Fruit fly (Drosophila melanogaster) whole organism, embryonic: Measurements from ENCODE around the gene PIG-Wb.

Experiments
- Ada2b ChIP-seq: fragments of 200-800 bp; sonication (Bioruptor generic); IDR thresholded peaks from 2 replicates; pipeline ENCODE4 v1.3.6; 2022; ENCODE audit warnings: missing biosample characterization, missing genetic modification characterization
- Antp ChIP-seq: fragments of 200-800 bp; sonication (Bioruptor generic); optimal IDR thresholded peaks from 3 replicates; lab custom pipeline; 2016; ENCODE audit warnings: missing biosample characterization, missing genetic modification characterization
- Atf6 ChIP-seq: fragments of 200-800 bp; sonication (Bioruptor generic); IDR thresholded peaks from 2 replicates; pipeline ENCODE4 v1.3.6; 2022; ENCODE audit warnings: missing biosample characterization, missing genetic modification characterization
- B-H2 ChIP-seq: fragments of 200-800 bp; sonication (Bioruptor generic); optimal IDR thresholded peaks from 2 replicates; lab custom pipeline; 2018; ENCODE audit warnings: missing biosample characterization, mild to moderate bottlenecking, missing genetic modification characterization
- CG12391 ChIP-seq: fragments of 200-800 bp; sonication (Bioruptor generic); optimal IDR thresholded peaks from 3 replicates; lab custom pipeline; 2018; ENCODE audit warnings: missing biosample characterization, mild to moderate bottlenecking, missing genetic modification characterization, moderate library complexity
- CG18599 ChIP-seq: fragments of 200-800 bp; sonication (Bioruptor generic); optimal IDR thresholded peaks from 3 replicates; lab custom pipeline; 2017; ENCODE audit warnings: missing biosample characterization, missing genetic modification characterization, mild to moderate bottlenecking, moderate library complexity, missing genetic modification reagents
- CG2120 ChIP-seq: fragments of 200-800 bp; sonication (Bioruptor generic); optimal IDR thresholded peaks from 3 replicates; lab custom pipeline; 2016; ENCODE audit warnings: missing biosample characterization, missing genetic modification characterization
- CG32772 ChIP-seq: fragments of 200-800 bp; sonication (Bioruptor generic); IDR thresholded peaks from 2 replicates; pipeline ENCODE4 v1.3.6; 2022; ENCODE audit warnings: missing biosample characterization, missing genetic modification characterization
- CG3726 ChIP-seq: fragments of 200-800 bp; sonication (Bioruptor generic); IDR thresholded peaks from 3 replicates; pipeline ENCODE4, ENCODE4 v1.3.6; 2022; ENCODE audit warnings: missing biosample characterization, missing genetic modification characterization
- CG3995 ChIP-seq: fragments of 200-800 bp; sonication (Bioruptor generic); optimal IDR thresholded peaks from 3 replicates; lab custom pipeline; 2016; ENCODE audit warnings: missing biosample characterization, missing genetic modification characterization
- CG6689 ChIP-seq: fragments of 200-800 bp; sonication (Bioruptor generic); IDR thresholded peaks from 2 replicates; pipeline ENCODE4 v1.3.6; 2022; ENCODE audit warnings: missing biosample characterization, missing genetic modification characterization
- CG8281 ChIP-seq: fragments of 200-800 bp; sonication (Bioruptor generic); optimal IDR thresholded peaks from 2 replicates; lab custom pipeline; 2018; ENCODE audit warnings: missing biosample characterization, mild to moderate bottlenecking, missing genetic modification characterization, moderate library complexity
- CG8290 ChIP-seq, 3 experiments: fragments of 200-800 bp; sonication (Bioruptor generic); optimal IDR thresholded peaks; 2 replicates each; lab custom pipeline; 2016 to 2019; ENCODE audit warnings: missing biosample characterization in 3 of 3, missing genetic modification characterization in 3 of 3, mild to moderate bottlenecking in 2 of 3, moderate library complexity in 1 of 3
- CG9932 ChIP-seq: fragments of 200-800 bp; sonication (Bioruptor generic); IDR thresholded peaks from 2 replicates; pipeline ENCODE4 v1.3.6; 2022; ENCODE audit warnings: missing biosample characterization, missing genetic modification characterization
- D19A ChIP-seq: fragments of 200-800 bp; optimal IDR thresholded peaks from 3 replicates; lab custom pipeline; 2019; ENCODE audit warnings: missing biosample characterization, mild to moderate bottlenecking, missing genetic modification characterization, moderate library complexity
- Dip2 ChIP-seq: fragments of 200-800 bp; sonication (Bioruptor generic); IDR thresholded peaks from 2 replicates; pipeline ENCODE4 v1.3.6; 2022; ENCODE audit warnings: missing biosample characterization, missing genetic modification characterization
- Dip3 ChIP-seq: fragments of 200-800 bp; sonication (Bioruptor generic); optimal IDR thresholded peaks from 3 replicates; lab custom pipeline; 2016; ENCODE audit warnings: missing biosample characterization, missing genetic modification characterization
- Ets97D ChIP-seq: fragments of 200-800 bp; sonication (Bioruptor generic); optimal IDR thresholded peaks from 3 replicates; lab custom pipeline; 2016; ENCODE audit warnings: missing biosample characterization, missing genetic modification characterization
- Hand ChIP-seq: fragments of 200-800 bp; sonication (Bioruptor generic); optimal IDR thresholded peaks from 2 replicates; lab custom pipeline; 2017; ENCODE audit warnings: mild to moderate bottlenecking, missing biosample characterization, missing genetic modification reagents, missing genetic modification characterization
- Hmr ChIP-seq: fragments of 200-800 bp; sonication (Bioruptor generic); optimal IDR thresholded peaks from 3 replicates; lab custom pipeline; 2017; ENCODE audit warnings: mild to moderate bottlenecking, missing biosample characterization, missing genetic modification reagents, missing genetic modification characterization
- Med ChIP-seq: fragments of 200-800 bp; sonication (Bioruptor generic); peaks from one replicate; lab custom pipeline; 2016; ENCODE audit warnings: missing biosample characterization, missing genetic modification characterization, mild to moderate bottlenecking, inconsistent platforms, moderate library complexity
- Meics ChIP-seq: fragments of 200-800 bp; sonication (Bioruptor generic); optimal IDR thresholded peaks from 2 replicates; lab custom pipeline; 2017; ENCODE audit warnings: missing biosample characterization, mild to moderate bottlenecking, missing genetic modification characterization
- NC2β ChIP-seq: fragments of 200-800 bp; sonication (Bioruptor generic); optimal IDR thresholded peaks from 2 replicates; lab custom pipeline; 2016; ENCODE audit warnings: missing biosample characterization, missing genetic modification characterization
- NK7.1 ChIP-seq: fragments of 200-800 bp; sonication (Bioruptor generic); optimal IDR thresholded peaks from 3 replicates; lab custom pipeline; 2016; ENCODE audit warnings: missing biosample characterization, missing genetic modification characterization
- Nf-YC ChIP-seq: fragments of 200-800 bp; optimal IDR thresholded peaks from 3 replicates; lab custom pipeline; 2019; ENCODE audit warnings: missing biosample characterization, mild to moderate bottlenecking, missing genetic modification characterization, moderate library complexity
- NfI ChIP-seq: fragments of 200-800 bp; sonication (Bioruptor generic); optimal IDR thresholded peaks from 3 replicates; lab custom pipeline; 2018; ENCODE audit warnings: missing biosample characterization, mild to moderate bottlenecking, missing genetic modification characterization, moderate library complexity
- Rfx ChIP-seq: fragments of 200-800 bp; sonication (Bioruptor generic); IDR thresholded peaks from 2 replicates; pipeline ENCODE4 v1.3.6; 2022; ENCODE audit warnings: missing biosample characterization, missing genetic modification characterization
- Sry-β ChIP-seq: fragments of 200-800 bp; sonication (Bioruptor generic); optimal IDR thresholded peaks from 2 replicates; lab custom pipeline; 2018; ENCODE audit warnings: missing biosample characterization, mild to moderate bottlenecking, missing genetic modification characterization, moderate library complexity
- Trl ChIP-seq, 3 experiments: fragments of >200 bp in 2 of 3; fragments of 200-800 bp in 1 of 3; sonication (Bioruptor generic) in 1 of 3; optimal IDR thresholded peaks; 2 replicates in 1 of 3; 3 replicates in 2 of 3; lab custom pipeline; 2016 to 2017; ENCODE audit warnings: missing biosample characterization in 1 of 3, missing genetic modification characterization in 1 of 3
- abd-A ChIP-seq: fragments of 200-800 bp; sonication (Bioruptor generic); optimal IDR thresholded peaks from 3 replicates; lab custom pipeline; 2019; ENCODE audit warnings: missing biosample characterization, mild to moderate bottlenecking, missing genetic modification characterization, moderate library complexity
- bigmax ChIP-seq: fragments of 200-800 bp; sonication (Bioruptor generic); optimal IDR thresholded peaks from 2 replicates; lab custom pipeline; 2018; ENCODE audit warnings: missing biosample characterization, mild to moderate bottlenecking, missing genetic modification characterization
- ewg ChIP-seq: fragments of 200-800 bp; sonication (Bioruptor generic); optimal IDR thresholded peaks from 3 replicates; lab custom pipeline; 2017; ENCODE audit warnings: mild to moderate bottlenecking, missing biosample characterization, missing genetic modification reagents, missing genetic modification characterization
- fd3F ChIP-seq: fragments of 200-800 bp; sonication (Bioruptor generic); optimal IDR thresholded peaks from 2 replicates; lab custom pipeline; 2018; ENCODE audit warnings: missing biosample characterization, mild to moderate bottlenecking, missing genetic modification characterization, moderate library complexity
- hbn ChIP-seq: fragments of 200-800 bp; sonication (Bioruptor generic); IDR thresholded peaks from 2 replicates; pipeline ENCODE4 v1.3.6; 2022; ENCODE audit warnings: missing biosample characterization, missing genetic modification characterization; ENCODE audit not compliant: partially characterized antibody
- her ChIP-seq: fragments of 200-800 bp; sonication (Bioruptor generic); optimal IDR thresholded peaks from 2 replicates; lab custom pipeline; 2016; ENCODE audit warnings: missing biosample characterization, missing genetic modification characterization
- insv ChIP-seq, 2 experiments: fragments of 200-800 bp; sonication (Bioruptor generic); optimal IDR thresholded peaks; 3 replicates each; lab custom pipeline; 2016 to 2018; ENCODE audit warnings: missing biosample characterization in 2 of 2, missing genetic modification characterization in 2 of 2
- jing ChIP-seq: fragments of 200-800 bp; sonication (Bioruptor generic); optimal IDR thresholded peaks from 2 replicates; lab custom pipeline; 2018; ENCODE audit warnings: missing biosample characterization, mild to moderate bottlenecking, missing genetic modification characterization
- lmd ChIP-seq: fragments of 200-800 bp; sonication (Bioruptor generic); IDR thresholded peaks from 2 replicates; pipeline ENCODE4 v1.3.6; 2022; ENCODE audit warnings: missing biosample characterization, missing genetic modification characterization
- onecut ChIP-seq: fragments of 200-800 bp; sonication (Bioruptor generic); IDR thresholded peaks from 2 replicates; pipeline ENCODE4 v1.3.6; 2022; ENCODE audit warnings: missing biosample characterization, missing genetic modification characterization
- pzg ChIP-seq: fragments of 200-800 bp; sonication (Bioruptor generic); optimal IDR thresholded peaks from 3 replicates; lab custom pipeline; 2018; ENCODE audit warnings: missing biosample characterization, mild to moderate bottlenecking, missing genetic modification characterization, moderate library complexity
- row ChIP-seq: fragments of 200-800 bp; sonication (Bioruptor generic); IDR thresholded peaks from 3 replicates; pipeline ENCODE4 v1.3.6; 2022; ENCODE audit warnings: missing biosample characterization, missing genetic modification characterization
- sens ChIP-seq: fragments of 200-800 bp; sonication (Bioruptor generic); peaks from one replicate; lab custom pipeline; 2016; ENCODE audit warnings: missing biosample characterization, missing genetic modification characterization
- seq ChIP-seq: fragments of 200-800 bp; sonication (Bioruptor generic); IDR thresholded peaks from 2 replicates; pipeline ENCODE4 v1.3.6; 2022; ENCODE audit warnings: missing biosample characterization, missing genetic modification characterization
- slbo ChIP-seq: fragments of 200-800 bp; sonication (Bioruptor generic); IDR thresholded peaks from 2 replicates; pipeline ENCODE4 v1.3.6; 2022; ENCODE audit warnings: missing biosample characterization, missing genetic modification characterization
- sqz ChIP-seq: fragments of 200-800 bp; sonication (Bioruptor generic); optimal IDR thresholded peaks from 3 replicates; lab custom pipeline; 2018; ENCODE audit warnings: missing biosample characterization, mild to moderate bottlenecking, missing genetic modification characterization
- stwl ChIP-seq: fragments of 200-800 bp; sonication (Bioruptor generic); optimal IDR thresholded peaks from 3 replicates; lab custom pipeline; 2018; ENCODE audit warnings: missing biosample characterization, mild to moderate bottlenecking, missing genetic modification characterization, moderate library complexity
- tio ChIP-seq: fragments of 200-800 bp; sonication (Bioruptor generic); optimal IDR thresholded peaks from 2 replicates; lab custom pipeline; 2017; ENCODE audit warnings: missing biosample characterization, missing genetic modification characterization, inconsistent platforms
- unc-4 ChIP-seq: fragments of 200-800 bp; sonication (Bioruptor generic); IDR thresholded peaks from 2 replicates; pipeline ENCODE4 v1.3.6; 2022; ENCODE audit warnings: missing biosample characterization, missing genetic modification characterization; ENCODE audit not compliant: partially characterized antibody

Gene PIG-Wb

dm6 chr3L:1748218-1748617 is 10.3 kb upstream of the PIG-Wb start:
- peak; percentile 98 for TF ChIP-seq ewg (GFP tag; lab: Kevin White, UChicago)
- TF ChIP-seq NK7.1 (GFP tag; lab: Kevin White, UChicago) = no peak
- no peak for TF ChIP-seq CG8290 (GFP tag; optimal IDR thresholded peaks at IDR 0.05; lab: Kevin White, UChicago)
- TF ChIP-seq CG8290 (tag; optimal IDR thresholded peaks at IDR 0.05; lab: Kevin White, UChicago) = peak in 1 of 2 experiments; percentile 46
- TF ChIP-seq sqz = no peak
- peak; percentile 94 for TF ChIP-seq CG3995 (GFP tag; lab: Kevin White, UChicago)
- TF ChIP-seq Trl (optimal IDR thresholded peaks at IDR 0.05; lab: Kevin White, UChicago) = peak; percentile 22 to 32
- no peak for TF ChIP-seq Trl (GFP tag; optimal IDR thresholded peaks at IDR 0.05; lab: Kevin White, UChicago)
- TF ChIP-seq B-H2 (GFP tag; lab: Kevin White, UChicago) = peak; percentile 2
- TF ChIP-seq onecut (GFP tag; lab: Robert Waterston, UW) = 0 out of 2 replicates have a peak, but pooled peaks have one; percentile 35
- TF ChIP-seq row (GFP tag; lab: Robert Waterston, UW) = peak; percentile 58
- no peak for TF ChIP-seq jing (GFP tag; lab: Kevin White, UChicago)
- TF ChIP-seq CG9932 (GFP tag; lab: Robert Waterston, UW) = peak; percentile 12; the same call in 1 of the 2 replicates
- no peak for TF ChIP-seq insv (GFP tag; optimal IDR thresholded peaks at IDR 0.05; lab: Kevin White, UChicago)
- TF ChIP-seq Med = peak; percentile 88
- peak; percentile 69 for TF ChIP-seq D19A (tag; lab: Kevin White, UChicago)
- peak; percentile 10 for TF ChIP-seq NfI (GFP tag; lab: Kevin White, UChicago)
- TF ChIP-seq pzg (GFP tag; lab: Kevin White, UChicago) = peak; percentile 8
- TF ChIP-seq lmd (GFP tag; lab: Robert Waterston, UW) = peak; percentile 27; the same call in 1 of the 2 replicates
- peak; percentile 70 for TF ChIP-seq seq (GFP tag; lab: Robert Waterston, UW)
- 0 out of 2 replicates have a peak, but pooled peaks have one; percentile 14 for TF ChIP-seq unc-4 (GFP tag; lab: Robert Waterston, UW)
- peak; percentile 12 for TF ChIP-seq Nf-YC (tag; lab: Kevin White, UChicago)
- peak; percentile 20 for TF ChIP-seq Sry-β
- TF ChIP-seq hbn = no peak
- TF ChIP-seq Hmr = peak; percentile 38
- peak; percentile 14 for TF ChIP-seq CG18599 (GFP tag; lab: Kevin White, UChicago)
- 0 out of 2 replicates have a peak, but pooled peaks have one; percentile 15 for TF ChIP-seq Rfx
- peak; percentile 17 for TF ChIP-seq CG2120 (GFP tag; lab: Kevin White, UChicago)
- peak; percentile 49 for TF ChIP-seq Ets97D
- peak; percentile 27 for TF ChIP-seq abd-A
- no peak for TF ChIP-seq slbo (GFP tag; lab: Robert Waterston, UW)

dm6 chr3L:1746338-1747199 is 8.7 kb upstream of the PIG-Wb start, which contains the start of gene CG13921:
Gene CG13921, plus strand, starts transcription at chr3L:1746907.
- peak; percentile 99 for TF ChIP-seq NC2β
- TF ChIP-seq Atf6 = peak; percentile 98
- TF ChIP-seq CG32772 (GFP tag; lab: Robert Waterston, UW) = peak; percentile 99
- TF ChIP-seq Dip3 (GFP tag; lab: Kevin White, UChicago) = peak; percentile 95
- TF ChIP-seq Dip2 = peak; percentile 79
- peak; percentile 99 for TF ChIP-seq Ada2b (GFP tag; lab: Robert Waterston, UW)
- peak; percentile 100 for TF ChIP-seq Antp
- TF ChIP-seq CG6689 (GFP tag; lab: Robert Waterston, UW) = peak; percentile 99
- TF ChIP-seq CG12391 = peak; percentile 99
- peak; percentile 80 for TF ChIP-seq B-H2 (GFP tag; lab: Kevin White, UChicago)
- TF ChIP-seq CG8281 (tag; lab: Kevin White, UChicago) = peak; percentile 93
- TF ChIP-seq fd3F (GFP tag; lab: Kevin White, UChicago) = peak; percentile 96
- TF ChIP-seq sens = peak; percentile 100
- TF ChIP-seq Meics (GFP tag; lab: Kevin White, UChicago) = peak; percentile 98
- peak; percentile 63 for TF ChIP-seq bigmax
- TF ChIP-seq tio (GFP tag; lab: Kevin White, UChicago) = peak; percentile 98
- peak; percentile 95 for TF ChIP-seq stwl
- peak; percentile 87 for TF ChIP-seq Hand (GFP tag; lab: Kevin White, UChicago)
- TF ChIP-seq CG3726 (GFP tag; lab: Robert Waterston, UW) = peak; percentile 99
- TF ChIP-seq her = peak; percentile 97
